Fruit fly (Drosophila melanogaster) Kc167 (cell line): Measurements from ENCODE around the gene CG8132.

Source experiments
- insv ChIP-seq: fragments of >200 bp; optimal IDR thresholded peaks from 3 replicates; lab custom pipeline; 2018; ENCODE audit warnings: missing external identifiers
- psq ChIP-seq: fragments of >200 bp; optimal IDR thresholded peaks from 2 replicates; lab custom pipeline; 2017; ENCODE audit warnings: missing external identifiers
- ttk ChIP-seq: sonication (Bioruptor generic); optimal IDR thresholded peaks from 2 replicates; lab custom pipeline; 2017; ENCODE audit warnings: missing external identifiers

DNA sequence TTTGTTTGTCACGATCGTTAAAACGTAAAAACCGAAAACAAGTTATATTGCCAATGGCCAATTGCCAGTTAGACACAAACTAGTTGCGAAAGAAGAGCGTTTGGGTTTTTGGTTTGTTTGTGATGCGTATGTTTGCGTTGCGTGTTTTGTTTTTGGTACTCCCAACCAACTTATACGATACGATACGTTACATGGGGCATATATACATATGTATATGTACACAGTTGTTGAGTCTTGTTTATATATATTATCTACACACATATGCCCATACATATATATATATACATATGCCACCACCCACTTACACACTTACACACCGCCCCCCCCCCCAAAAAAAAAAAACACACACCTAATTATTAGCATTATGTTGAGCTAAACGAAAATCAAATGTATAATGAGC, 47.0 kb downstream of the CG8132 start:
- TF ChIP-seq insv (lab: Kevin White, UChicago) (no peak), psq (lab: Kevin White, UChicago) (no peak), ttk (lab: Kevin White, UChicago) (no peak)
